Worm (Caenorhabditis elegans) whole organism, late embryonic: ENCODE data around the gene sna-3.

Experiments used
- C38D4.7 ChIP-seq: fragments of 200-800 bp; sonication (Bioruptor generic); optimal IDR thresholded peaks from 2 replicates; lab custom pipeline; 2018; ENCODE audit warnings: mild to moderate bottlenecking, missing genetic modification characterization, moderate library complexity, missing compliant biosample characterization
- F13H6.1 ChIP-seq: sonication (generic microtip); optimal IDR thresholded peaks from 2 replicates; lab custom pipeline; 2016; ENCODE audit warnings: missing genetic modification characterization, missing compliant biosample characterization
- K02D7.2 ChIP-seq: sonication (generic microtip); optimal IDR thresholded peaks from 2 replicates; lab custom pipeline; 2017; ENCODE audit warnings: mild to moderate bottlenecking, missing genetic modification characterization, missing compliant biosample characterization
- ahr-1 ChIP-seq: sonication (generic microtip); optimal IDR thresholded peaks from 2 replicates; lab custom pipeline; 2016; ENCODE audit warnings: missing genetic modification characterization, missing compliant biosample characterization
- ceh-19 ChIP-seq: fragments of 200-800 bp; sonication (Bioruptor generic); optimal IDR thresholded peaks from 2 replicates; lab custom pipeline; 2018; ENCODE audit warnings: mild to moderate bottlenecking, missing genetic modification characterization, missing compliant biosample characterization
- ceh-2 ChIP-seq: sonication (generic microtip); optimal IDR thresholded peaks from 2 replicates; lab custom pipeline; 2016; ENCODE audit warnings: missing genotype, missing genetic modification characterization, missing compliant biosample characterization
- ceh-22 ChIP-seq: sonication (generic microtip); optimal IDR thresholded peaks from 2 replicates; lab custom pipeline; 2017; ENCODE audit warnings: missing biosample characterization, missing genetic modification characterization
- ceh-30 ChIP-seq: fragments of 150-350 bp; optimal IDR thresholded peaks from 2 replicates; lab custom pipeline; 2014; ENCODE audit warnings: missing biosample characterization, missing genetic modification characterization
- ceh-31 ChIP-seq: sonication (generic microtip); optimal IDR thresholded peaks from 2 replicates; lab custom pipeline; 2016; ENCODE audit warnings: missing genetic modification characterization, missing compliant biosample characterization
- ceh-45 ChIP-seq: fragments of 200-800 bp; sonication (Bioruptor generic); IDR thresholded peaks from 2 replicates; pipeline ENCODE4 v1.3.6; 2022; ENCODE audit warnings: missing genetic modification reagents, missing genetic modification characterization, missing compliant biosample characterization
- ceh-48 ChIP-seq: sonication (generic microtip); optimal IDR thresholded peaks from 2 replicates; lab custom pipeline; 2016; ENCODE audit warnings: missing genetic modification characterization, inconsistent platforms, missing compliant biosample characterization
- elt-4 ChIP-seq: sonication (generic microtip); optimal IDR thresholded peaks from 2 replicates; lab custom pipeline; 2016; ENCODE audit warnings: missing genetic modification characterization, missing compliant biosample characterization
- eyg-1 ChIP-seq: sonication (generic microtip); optimal IDR thresholded peaks from 2 replicates; lab custom pipeline; 2016; ENCODE audit warnings: missing genotype, missing genetic modification characterization, missing compliant biosample characterization
- fkh-6 ChIP-seq: sonication (generic microtip); optimal IDR thresholded peaks from 2 replicates; lab custom pipeline; 2016; ENCODE audit warnings: missing genetic modification characterization, missing compliant biosample characterization
- gmeb-2 ChIP-seq: sonication (generic microtip); optimal IDR thresholded peaks from 2 replicates; lab custom pipeline; 2016; ENCODE audit warnings: missing genetic modification characterization, inconsistent platforms, missing compliant biosample characterization
- hlh-13 ChIP-seq: fragments of 200-800 bp; sonication (Bioruptor generic); optimal IDR thresholded peaks from 2 replicates; lab custom pipeline; 2018; ENCODE audit warnings: mild to moderate bottlenecking, missing genetic modification characterization, missing compliant biosample characterization
- hlh-15 ChIP-seq: sonication (generic microtip); optimal IDR thresholded peaks from 2 replicates; lab custom pipeline; 2016; ENCODE audit warnings: missing genetic modification characterization, missing compliant biosample characterization
- hlh-30 ChIP-seq: sonication (generic microtip); optimal IDR thresholded peaks from 2 replicates; lab custom pipeline; 2017; ENCODE audit warnings: antibody characterized with exemption, missing genetic modification characterization, missing compliant biosample characterization; ENCODE audit not compliant: insufficient read depth
- hlh-6 ChIP-seq: sonication (generic microtip); optimal IDR thresholded peaks from 2 replicates; lab custom pipeline; 2016; ENCODE audit warnings: missing genotype, missing genetic modification characterization, missing compliant biosample characterization
- hlh-8 ChIP-seq: sonication (generic microtip); optimal IDR thresholded peaks from 2 replicates; lab custom pipeline; 2016; ENCODE audit warnings: missing genotype, missing genetic modification characterization, missing compliant biosample characterization
- lim-6 ChIP-seq: sonication (generic microtip); optimal IDR thresholded peaks from 2 replicates; lab custom pipeline; 2016; ENCODE audit warnings: missing genetic modification characterization, missing compliant biosample characterization
- lin-11 ChIP-seq: fragments of 200-800 bp; sonication (Bioruptor generic); optimal IDR thresholded peaks from 2 replicates; lab custom pipeline; 2018; ENCODE audit warnings: mild to moderate bottlenecking, missing genetic modification characterization, missing compliant biosample characterization
- madf-2 ChIP-seq: sonication (generic microtip); optimal IDR thresholded peaks from 2 replicates; lab custom pipeline; 2017; ENCODE audit warnings: missing genetic modification characterization, missing compliant biosample characterization
- mec-3 ChIP-seq: sonication (generic microtip); optimal IDR thresholded peaks from 2 replicates; lab custom pipeline; 2016; ENCODE audit warnings: borderline replicate concordance, missing genetic modification characterization, missing compliant biosample characterization
- nhr-232 ChIP-seq: sonication (generic microtip); optimal IDR thresholded peaks from 2 replicates; lab custom pipeline; 2016; ENCODE audit warnings: missing genetic modification characterization, missing compliant biosample characterization
- npax-4 ChIP-seq: sonication (generic microtip); optimal IDR thresholded peaks from 2 replicates; lab custom pipeline; 2016; ENCODE audit warnings: missing genetic modification characterization, missing compliant biosample characterization
- odd-2 ChIP-seq: sonication (generic microtip); optimal IDR thresholded peaks from 2 replicates; lab custom pipeline; 2017; ENCODE audit warnings: antibody characterized with exemption, mild to moderate bottlenecking, missing genetic modification characterization, missing compliant biosample characterization
- pat-9 ChIP-seq: fragments of 200-800 bp; sonication (Bioruptor generic); optimal IDR thresholded peaks from 2 replicates; lab custom pipeline; 2018; ENCODE audit warnings: mild to moderate bottlenecking, missing genetic modification characterization, moderate library complexity, missing compliant biosample characterization
- pax-1 ChIP-seq: fragments of 150-350 bp; optimal IDR thresholded peaks from 2 replicates; lab custom pipeline; 2014; ENCODE audit warnings: missing biosample characterization, missing genetic modification characterization
- pha-4 ChIP-seq: fragments of 150-350 bp; optimal IDR thresholded peaks from 2 replicates; lab custom pipeline; 2018; ENCODE audit warnings: missing biosample characterization, missing genetic modification reagents, missing genetic modification characterization
- ref-2 ChIP-seq: sonication (generic microtip); optimal IDR thresholded peaks from 2 replicates; lab custom pipeline; 2016; ENCODE audit warnings: missing genetic modification characterization, missing compliant biosample characterization
- rnt-1 ChIP-seq: sonication (generic microtip); optimal IDR thresholded peaks from 2 replicates; lab custom pipeline; 2016; ENCODE audit warnings: missing genetic modification characterization, missing compliant biosample characterization
- sdc-2 ChIP-seq: sonication (generic microtip); optimal IDR thresholded peaks from 2 replicates; lab custom pipeline; 2016; ENCODE audit warnings: missing genotype, missing genetic modification characterization, missing compliant biosample characterization
- sox-2 ChIP-seq: fragments of 200-800 bp; sonication (Bioruptor generic); IDR thresholded peaks from 2 replicates; pipeline ENCODE4 v1.3.6; 2022; ENCODE audit warnings: missing genetic modification reagents, missing genetic modification characterization, missing compliant biosample characterization
- sox-4 ChIP-seq: sonication (generic microtip); optimal IDR thresholded peaks from 2 replicates; lab custom pipeline; 2017; ENCODE audit warnings: mild to moderate bottlenecking, missing genetic modification characterization, inconsistent platforms, missing compliant biosample characterization
- tbx-2 ChIP-seq: sonication (generic microtip); optimal IDR thresholded peaks from 2 replicates; lab custom pipeline; 2016; ENCODE audit warnings: missing genetic modification characterization, missing compliant biosample characterization
- ttx-3 ChIP-seq: sonication (generic microtip); optimal IDR thresholded peaks from 2 replicates; lab custom pipeline; 2016; ENCODE audit warnings: missing genetic modification reagents, missing genetic modification characterization, missing compliant biosample characterization
- unc-3 ChIP-seq, 2 experiments: fragments of 200-800 bp in 1 of 2; sonication (Bioruptor generic) in 1 of 2; sonication (generic microtip) in 1 of 2; conservative IDR thresholded peaks in 1 of 2; optimal IDR thresholded peaks in 1 of 2; 2 replicates each; pipeline versions ENCODE4 v1.3.6 to Lab custom; 2016 to 2022; ENCODE audit warnings: missing compliant biosample characterization in 2 of 2, missing genetic modification characterization in 2 of 2, missing genetic modification reagents in 1 of 2
- unc-55 ChIP-seq: sonication (generic microtip); optimal IDR thresholded peaks from 2 replicates; lab custom pipeline; 2017; ENCODE audit warnings: missing biosample characterization, missing genetic modification reagents, missing genetic modification characterization
- unc-86 ChIP-seq: sonication (generic microtip); optimal IDR thresholded peaks from 2 replicates; lab custom pipeline; 2016; ENCODE audit warnings: missing genetic modification characterization, missing compliant biosample characterization
- zip-5 ChIP-seq: sonication (generic microtip); optimal IDR thresholded peaks from 2 replicates; lab custom pipeline; 2016; ENCODE audit warnings: missing genetic modification characterization, missing compliant biosample characterization

Gene sna-3

DNA sequence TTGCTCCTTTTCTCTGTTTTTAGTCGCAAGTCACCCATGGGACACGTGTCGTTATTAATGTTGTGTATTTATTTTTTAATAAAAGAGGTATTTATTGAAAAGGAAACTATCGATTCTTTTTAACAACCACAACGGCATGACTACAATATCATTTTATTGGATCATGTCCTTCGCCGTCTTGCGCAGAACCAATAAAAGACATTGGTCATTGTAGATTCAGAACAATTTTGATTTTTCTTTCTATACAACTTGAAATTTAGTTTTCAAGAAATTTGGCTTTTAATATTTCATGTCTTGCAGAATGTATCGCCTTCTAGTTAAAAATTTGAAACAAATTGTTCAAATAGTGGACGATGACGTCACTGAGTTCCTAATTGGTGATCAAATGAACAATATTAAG, 45.5 kb upstream of the sna-3 start, which contains the start of gene amdh-1:
Gene amdh-1, plus strand, starts transcription at position 301 of the 400 bp plus-strand sequence.
- TF ChIP-seq npax-4 (tag; lab: Kevin White, UChicago), result no peak
- TF ChIP-seq K02D7.2, result no peak
- no peak for TF ChIP-seq pax-1 (tag; lab: Kevin White, UChicago)
- no peak for TF ChIP-seq mec-3
- TF ChIP-seq unc-86 (tag; lab: Kevin White, UChicago), result no peak
- no peak for TF ChIP-seq ceh-19 (GFP tag; lab: Kevin White, UChicago)
- TF ChIP-seq ceh-48 (tag; lab: Kevin White, UChicago), result no peak
- no peak for TF ChIP-seq sox-2
- no peak for TF ChIP-seq ceh-22 (tag; lab: Kevin White, UChicago)
- TF ChIP-seq zip-5 (tag; lab: Kevin White, UChicago), result no peak
- TF ChIP-seq sdc-2, result no peak
- TF ChIP-seq lin-11 (tag; lab: Kevin White, UChicago), result no peak
- TF ChIP-seq tbx-2 (tag; lab: Kevin White, UChicago), result no peak
- TF ChIP-seq hlh-13 (GFP tag; lab: Kevin White, UChicago), result no peak
- TF ChIP-seq gmeb-2 (tag; lab: Kevin White, UChicago), result no peak
- TF ChIP-seq unc-3 (GFP tag; conservative IDR thresholded peaks at IDR 0.05; lab: Robert Waterston, UW), result no peak
- TF ChIP-seq unc-3 (tag; optimal IDR thresholded peaks at IDR 0.05; lab: Kevin White, UChicago), result no peak
- TF ChIP-seq rnt-1, result no peak

DNA sequence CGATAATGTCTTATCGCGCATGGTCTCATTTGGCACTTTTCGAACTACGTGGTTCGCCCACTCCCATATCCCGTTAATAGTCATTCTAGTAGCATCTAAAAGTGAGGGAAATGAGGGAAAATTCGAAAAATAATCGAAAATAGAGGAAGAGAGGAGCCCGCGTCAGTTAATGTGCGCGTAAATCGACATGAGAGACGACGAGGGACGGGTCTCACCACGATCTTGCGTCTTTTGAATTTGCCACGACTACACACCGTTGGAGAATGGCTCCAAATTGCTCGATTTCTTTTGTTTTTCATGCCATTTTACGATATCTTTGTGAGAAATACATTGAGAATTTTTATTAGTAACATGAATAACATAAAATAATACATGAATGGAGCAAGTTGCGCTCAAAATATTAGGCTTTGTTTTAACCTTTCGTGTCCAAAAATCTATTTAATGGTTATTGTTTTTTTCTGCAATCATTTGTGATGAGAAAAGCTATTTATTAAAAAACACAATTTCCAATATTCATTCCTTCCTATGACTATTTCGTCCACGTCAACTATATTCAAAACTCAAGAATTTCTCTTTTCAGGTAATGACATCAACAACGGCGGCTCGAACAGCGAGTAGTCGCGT, 42.2 kb upstream of the sna-3 start, which contains the start of the genes gen-1 and stt-3:
Gene gen-1, minus strand, starts transcription at position 95 of the 624 bp plus-strand sequence.
Gene stt-3, plus strand, starts transcription at position 574 of the 624 bp plus-strand sequence.
- TF ChIP-seq nhr-232 (tag; lab: Kevin White, UChicago), result no peak
- no peak for TF ChIP-seq sox-4 (tag; lab: Kevin White, UChicago)
- no peak for TF ChIP-seq odd-2 (tag; lab: Kevin White, UChicago)
- TF ChIP-seq hlh-15 (tag; lab: Kevin White, UChicago), result no peak
- TF ChIP-seq unc-55 (GFP tag; lab: Kevin White, UChicago), result no peak
- no peak for TF ChIP-seq hlh-6

DNA sequence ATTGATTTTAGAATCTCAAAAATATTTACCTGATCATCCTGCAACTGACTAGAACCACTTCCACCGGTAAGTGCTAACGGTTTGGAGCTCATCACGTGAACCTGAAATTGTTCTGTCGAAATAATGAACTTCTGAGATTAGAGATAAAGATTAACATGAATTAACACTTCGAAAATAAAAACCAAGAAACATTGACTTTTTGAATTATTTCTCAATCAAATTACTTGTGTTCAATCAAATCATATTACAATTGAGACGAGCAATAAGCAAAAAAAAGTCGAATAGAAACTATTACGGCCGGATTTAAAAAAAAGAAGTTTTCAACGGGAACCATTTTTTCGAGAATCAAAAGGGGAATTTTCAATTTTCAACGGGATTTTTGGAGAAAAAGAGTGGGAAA, 39.7 kb upstream of the sna-3 start, which contains the start of gene bcas-2:
Gene bcas-2, minus strand, starts transcription at position 101 of the 400 bp plus-strand sequence.
- no peak for TF ChIP-seq unc-55 (GFP tag; lab: Kevin White, UChicago)
- TF ChIP-seq ahr-1 (tag; lab: Kevin White, UChicago), result no peak
- no peak for TF ChIP-seq hlh-8 (tag; lab: Kevin White, UChicago)
- TF ChIP-seq sox-2, result no peak
- no peak for TF ChIP-seq ceh-30 (tag; lab: Kevin White, UChicago)
- TF ChIP-seq lim-6 (tag; lab: Kevin White, UChicago), result no peak
- TF ChIP-seq C38D4.7 (GFP tag; lab: Kevin White, UChicago), result no peak
- TF ChIP-seq hlh-13 (GFP tag; lab: Kevin White, UChicago), result no peak
- no peak for TF ChIP-seq ceh-45 (GFP tag; lab: Robert Waterston, UW)
- no peak for TF ChIP-seq hlh-6
- no peak for TF ChIP-seq fkh-6 (tag; lab: Kevin White, UChicago)
- no peak for TF ChIP-seq mec-3
- TF ChIP-seq ceh-2 (tag; lab: Kevin White, UChicago), result no peak
- no peak for TF ChIP-seq pax-1 (tag; lab: Kevin White, UChicago)
- TF ChIP-seq sox-4 (tag; lab: Kevin White, UChicago), result no peak
- TF ChIP-seq pat-9 (tag; lab: Kevin White, UChicago), result no peak
- TF ChIP-seq ceh-48 (tag; lab: Kevin White, UChicago), result no peak

DNA sequence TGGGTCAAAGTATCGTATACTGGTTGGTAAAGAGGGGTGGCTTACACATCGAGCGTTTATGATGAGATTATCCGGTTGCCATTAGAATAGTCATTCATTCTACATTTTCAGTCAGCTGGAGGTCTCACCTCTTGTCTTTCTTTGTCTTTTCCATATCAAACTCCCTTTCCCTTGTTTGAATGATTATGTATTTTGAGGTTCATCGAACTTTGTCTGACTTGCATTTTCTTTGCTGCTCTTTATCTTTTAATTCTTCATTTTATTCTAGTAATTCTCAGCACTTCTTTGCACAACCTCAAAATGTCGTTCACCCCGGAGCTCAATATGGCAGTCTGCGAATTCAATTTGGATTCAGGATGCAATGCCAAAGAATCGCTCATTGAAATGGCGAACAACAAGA, 34.5 kb upstream of the sna-3 start, which contains the start of gene T12A2.3:
Gene T12A2.3, plus strand, starts transcription at position 301 of the 400 bp plus-strand sequence.
- TF ChIP-seq ref-2 (tag; lab: Kevin White, UChicago), result no peak
- no peak for TF ChIP-seq pha-4
- no peak for TF ChIP-seq elt-4 (tag; lab: Kevin White, UChicago)
- TF ChIP-seq hlh-30 (tag; lab: Kevin White, UChicago), result no peak
- TF ChIP-seq madf-2 (tag; lab: Kevin White, UChicago), result no peak
- TF ChIP-seq F13H6.1 (tag; lab: Kevin White, UChicago), result no peak
- TF ChIP-seq sox-2, result no peak
- no peak for TF ChIP-seq ceh-19 (GFP tag; lab: Kevin White, UChicago)
- no peak for TF ChIP-seq pat-9 (tag; lab: Kevin White, UChicago)
- TF ChIP-seq ceh-31 (tag; lab: Kevin White, UChicago), result no peak
- no peak for TF ChIP-seq ceh-48 (tag; lab: Kevin White, UChicago)
- TF ChIP-seq hlh-15 (tag; lab: Kevin White, UChicago), result no peak
- no peak for TF ChIP-seq eyg-1 (tag; lab: Kevin White, UChicago)
- TF ChIP-seq pax-1 (tag; lab: Kevin White, UChicago), result no peak
- no peak for TF ChIP-seq hlh-13 (GFP tag; lab: Kevin White, UChicago)
- no peak for TF ChIP-seq ttx-3 (tag; lab: Kevin White, UChicago)
